Worm (Caenorhabditis elegans) whole organism, mixed stage, embryonic: ENCODE measurements around the gene cua-1.

Source experiments
- blmp-1 ChIP-seq: fragments of 150-350 bp; optimal IDR thresholded peaks from 2 replicates; lab custom pipeline; 2014; ENCODE audit warnings: missing biosample characterization, missing genetic modification characterization
- ceh-39 ChIP-seq: fragments of 150-350 bp; optimal IDR thresholded peaks from 2 replicates; lab custom pipeline; 2014; ENCODE audit warnings: missing biosample characterization, missing genetic modification characterization
- ces-1 ChIP-seq: fragments of 150-350 bp; optimal IDR thresholded peaks from 2 replicates; lab custom pipeline; 2014; ENCODE audit warnings: missing biosample characterization, missing genetic modification reagents, missing genetic modification characterization
- elt-3 ChIP-seq: fragments of 150-350 bp; optimal IDR thresholded peaks from 2 replicates; lab custom pipeline; 2014; ENCODE audit warnings: missing biosample characterization, missing genetic modification characterization
- nhr-28 ChIP-seq: fragments of 150-350 bp; optimal IDR thresholded peaks from 2 replicates; lab custom pipeline; 2014; ENCODE audit warnings: missing biosample characterization, missing genetic modification characterization
- nhr-76 ChIP-seq: sonication (generic microtip); optimal IDR thresholded peaks from 2 replicates; lab custom pipeline; 2017; ENCODE audit warnings: missing biosample characterization, missing genetic modification characterization
- pha-4 ChIP-seq: fragments of 150-350 bp; optimal IDR thresholded peaks from 2 replicates; lab custom pipeline; 2018; ENCODE audit warnings: missing biosample characterization, missing genetic modification reagents, missing genetic modification characterization
- unc-62 ChIP-seq: fragments of 150-350 bp; optimal IDR thresholded peaks from 2 replicates; lab custom pipeline; 2014; ENCODE audit warnings: missing biosample characterization, missing genetic modification reagents, missing genetic modification characterization

- TF ChIP-seq ceh-39 (tag; lab: Kevin White, UChicago) (no peak), ces-1 (GFP tag; lab: Kevin White, UChicago) (no peak), pha-4 (tag; lab: Kevin White, UChicago) (no peak), blmp-1 (tag; lab: Kevin White, UChicago) (no peak), nhr-28 (tag; lab: Kevin White, UChicago) (no peak), elt-3 (tag; lab: Kevin White, UChicago) (no peak), unc-62 (GFP tag; lab: Kevin White, UChicago) (no peak), nhr-76 (tag; lab: Kevin White, UChicago) (no peak)
Measured at ce11 chrIII:13405504-13405903, 49.6 kb downstream of the cua-1 start, which contains the start of gene nas-1.
